Fruit fly (Drosophila melanogaster) whole organism, embryonic: Measurements from ENCODE around the gene CG4770.

Experiments used
- Ada2b ChIP-seq: fragments of 200-800 bp; sonication (Bioruptor generic); IDR thresholded peaks from 2 replicates; pipeline ENCODE4 v1.3.6; 2022; ENCODE audit warnings: missing biosample characterization, missing genetic modification characterization
- BEAF-32 ChIP-seq: fragments of 200-800 bp; sonication (Bioruptor generic); optimal IDR thresholded peaks from 3 replicates; lab custom pipeline; 2017; ENCODE audit warnings: missing biosample characterization, missing genetic modification characterization, mild to moderate bottlenecking, moderate library complexity, missing genetic modification reagents
- CG10267 ChIP-seq: fragments of 200-800 bp; sonication (Bioruptor generic); optimal IDR thresholded peaks from 2 replicates; lab custom pipeline; 2018; ENCODE audit warnings: missing biosample characterization, mild to moderate bottlenecking, missing genetic modification characterization, moderate library complexity
- CG10366 ChIP-seq: fragments of 200-800 bp; sonication (Bioruptor generic); IDR thresholded peaks from 2 replicates; pipeline ENCODE4 v1.3.6; 2022; ENCODE audit warnings: missing biosample characterization, missing genetic modification characterization
- CG10565 ChIP-seq: fragments of 200-800 bp; sonication (Bioruptor generic); optimal IDR thresholded peaks from 3 replicates; lab custom pipeline; 2016; ENCODE audit warnings: missing biosample characterization, mild to moderate bottlenecking, missing genetic modification characterization
- CG10654 ChIP-seq: fragments of 200-800 bp; sonication (Bioruptor generic); optimal IDR thresholded peaks from 2 replicates; lab custom pipeline; 2016; ENCODE audit warnings: missing biosample characterization, missing genetic modification characterization
- CG11085 ChIP-seq: fragments of 200-800 bp; sonication (Bioruptor generic); IDR thresholded peaks from 2 replicates; pipeline ENCODE4 v1.3.6; 2022; ENCODE audit warnings: missing biosample characterization, missing genetic modification characterization
- CG12219 ChIP-seq: fragments of 200-800 bp; sonication (Bioruptor generic); optimal IDR thresholded peaks from 3 replicates; lab custom pipeline; 2018; ENCODE audit warnings: missing biosample characterization, mild to moderate bottlenecking, missing genetic modification characterization
- CG15479 ChIP-seq: fragments of 200-800 bp; sonication (Bioruptor generic); optimal IDR thresholded peaks from 3 replicates; lab custom pipeline; 2019; ENCODE audit warnings: missing biosample characterization, mild to moderate bottlenecking, missing genetic modification characterization, moderate library complexity
- CG1603 ChIP-seq: fragments of 200-800 bp; sonication (Bioruptor generic); optimal IDR thresholded peaks from 2 replicates; lab custom pipeline; 2019; ENCODE audit warnings: missing biosample characterization, mild to moderate bottlenecking, missing genetic modification characterization, moderate library complexity
- CG16779 ChIP-seq: fragments of 200-800 bp; sonication (Bioruptor generic); IDR thresholded peaks from 2 replicates; pipeline ENCODE4 v1.3.6; 2022; ENCODE audit warnings: missing biosample characterization, missing genetic modification characterization
- CG16863 ChIP-seq: fragments of 200-800 bp; sonication (Bioruptor generic); optimal IDR thresholded peaks from 3 replicates; lab custom pipeline; 2016; ENCODE audit warnings: missing biosample characterization, missing genetic modification characterization
- CG17186 ChIP-seq: fragments of 200-800 bp; sonication (Bioruptor generic); optimal IDR thresholded peaks from 3 replicates; lab custom pipeline; 2017; ENCODE audit warnings: missing biosample characterization, missing genetic modification reagents, missing genetic modification characterization
- CG18599 ChIP-seq: fragments of 200-800 bp; sonication (Bioruptor generic); optimal IDR thresholded peaks from 3 replicates; lab custom pipeline; 2017; ENCODE audit warnings: missing biosample characterization, missing genetic modification characterization, mild to moderate bottlenecking, moderate library complexity, missing genetic modification reagents
- CG31224 ChIP-seq: fragments of 200-800 bp; sonication (Bioruptor generic); IDR thresholded peaks from 2 replicates; pipeline ENCODE4 v1.3.6; 2022; ENCODE audit warnings: missing biosample characterization, missing genetic modification characterization
- CG32532 ChIP-seq: fragments of 200-800 bp; sonication (Bioruptor generic); IDR thresholded peaks from 2 replicates; pipeline ENCODE4 v1.3.6; 2022; ENCODE audit warnings: missing biosample characterization, missing genetic modification characterization
- CG32767 ChIP-seq: fragments of 200-800 bp; sonication (Bioruptor generic); IDR thresholded peaks from 2 replicates; pipeline ENCODE4 v1.3.6; 2022; ENCODE audit warnings: missing biosample characterization, missing genetic modification characterization
- CG33213 ChIP-seq: fragments of 200-800 bp; sonication (Bioruptor generic); optimal IDR thresholded peaks from 3 replicates; lab custom pipeline; 2016; ENCODE audit warnings: missing biosample characterization, missing genetic modification characterization
- CG3838 ChIP-seq: fragments of 200-800 bp; sonication (Bioruptor generic); optimal IDR thresholded peaks from 3 replicates; lab custom pipeline; 2016; ENCODE audit warnings: missing biosample characterization, missing genetic modification characterization
- CG4282 ChIP-seq: fragments of 200-800 bp; sonication (Bioruptor generic); optimal IDR thresholded peaks from 2 replicates; lab custom pipeline; 2016; ENCODE audit warnings: missing biosample characterization, missing genetic modification characterization
- CG4404 ChIP-seq: fragments of 200-800 bp; sonication (Bioruptor generic); IDR thresholded peaks from 2 replicates; pipeline ENCODE4 v1.3.6; 2022; ENCODE audit warnings: missing biosample characterization, missing genetic modification characterization
- CG5245 ChIP-seq: fragments of 200-800 bp; sonication (Bioruptor generic); optimal IDR thresholded peaks from 3 replicates; lab custom pipeline; 2016; ENCODE audit warnings: missing biosample characterization, missing genetic modification characterization
- CG6654 ChIP-seq: fragments of 200-800 bp; sonication (Bioruptor generic); optimal IDR thresholded peaks from 2 replicates; lab custom pipeline; 2017; ENCODE audit warnings: missing biosample characterization, mild to moderate bottlenecking, missing genetic modification characterization
- CG6683 ChIP-seq: fragments of 200-800 bp; sonication (Bioruptor generic); optimal IDR thresholded peaks from 2 replicates; lab custom pipeline; 2017; ENCODE audit warnings: missing biosample characterization, mild to moderate bottlenecking, missing genetic modification characterization, missing genetic modification reagents
- CG6791 ChIP-seq: fragments of 200-800 bp; sonication (Bioruptor generic); IDR thresholded peaks from 3 replicates; pipeline ENCODE4 v1.3.6; 2022; ENCODE audit warnings: missing biosample characterization, missing genetic modification characterization; ENCODE audit not compliant: partially characterized antibody
- CG8765 ChIP-seq: fragments of 200-800 bp; sonication (Bioruptor generic); IDR thresholded peaks from 2 replicates; pipeline ENCODE4 v1.3.6; 2022; ENCODE audit warnings: missing biosample characterization, missing genetic modification characterization
- CG9727 ChIP-seq: fragments of 200-800 bp; sonication (Bioruptor generic); optimal IDR thresholded peaks from 3 replicates; lab custom pipeline; 2017; ENCODE audit warnings: missing biosample characterization, mild to moderate bottlenecking, missing genetic modification characterization
- HLH3B ChIP-seq: fragments of 200-800 bp; sonication (Bioruptor generic); IDR thresholded peaks from 2 replicates; pipeline ENCODE4 v1.3.6; 2022; ENCODE audit warnings: missing biosample characterization, missing genetic modification characterization
- HLH54F ChIP-seq: fragments of 200-800 bp; sonication (Bioruptor generic); optimal IDR thresholded peaks from 3 replicates; lab custom pipeline; 2016; ENCODE audit warnings: missing biosample characterization, missing genetic modification characterization
- Hr39 ChIP-seq: fragments of >200 bp; optimal IDR thresholded peaks from 2 replicates; lab custom pipeline; 2017
- Med ChIP-seq: fragments of 200-800 bp; sonication (Bioruptor generic); peaks from one replicate; lab custom pipeline; 2016; ENCODE audit warnings: missing biosample characterization, missing genetic modification characterization, mild to moderate bottlenecking, inconsistent platforms, moderate library complexity
- NC2β ChIP-seq: fragments of 200-800 bp; sonication (Bioruptor generic); optimal IDR thresholded peaks from 2 replicates; lab custom pipeline; 2016; ENCODE audit warnings: missing biosample characterization, missing genetic modification characterization
- Ptx1 ChIP-seq: fragments of 200-800 bp; sonication (Bioruptor generic); IDR thresholded peaks from 2 replicates; pipeline ENCODE4 v1.3.6; 2022; ENCODE audit warnings: missing biosample characterization, missing genetic modification characterization
- TFAM ChIP-seq: fragments of 200-800 bp; sonication (Bioruptor generic); optimal IDR thresholded peaks from 2 replicates; lab custom pipeline; 2017; ENCODE audit warnings: missing biosample characterization, missing genetic modification characterization, inconsistent platforms
- Taf1 ChIP-seq: fragments of 200-800 bp; sonication (Bioruptor generic); IDR thresholded peaks from 2 replicates; pipeline ENCODE4 v1.3.6; 2022; ENCODE audit warnings: missing biosample characterization, missing genetic modification characterization
- ac ChIP-seq: fragments of 200-800 bp; sonication (Bioruptor generic); optimal IDR thresholded peaks from 3 replicates; lab custom pipeline; 2017; ENCODE audit warnings: missing biosample characterization, mild to moderate bottlenecking, missing genetic modification characterization
- ara ChIP-seq: fragments of 200-800 bp; sonication (Bioruptor generic); IDR thresholded peaks from 2 replicates; pipeline ENCODE4 v1.3.6; 2022; ENCODE audit warnings: missing biosample characterization, missing genetic modification characterization
- br ChIP-seq: fragments of >200 bp; optimal IDR thresholded peaks from 2 replicates; lab custom pipeline; 2017
- en ChIP-seq: fragments of 200-800 bp; sonication (Bioruptor generic); optimal IDR thresholded peaks from 2 replicates; lab custom pipeline; 2016; ENCODE audit warnings: missing biosample characterization, missing genetic modification characterization
- gcm ChIP-seq: fragments of 200-800 bp; sonication (Bioruptor generic); optimal IDR thresholded peaks from 2 replicates; lab custom pipeline; 2019; ENCODE audit warnings: missing biosample characterization, mild to moderate bottlenecking, missing genetic modification characterization, moderate library complexity
- gfzf ChIP-seq: fragments of 200-800 bp; sonication (Bioruptor generic); optimal IDR thresholded peaks from 2 replicates; lab custom pipeline; 2016; ENCODE audit warnings: missing biosample characterization, mild to moderate bottlenecking, missing genetic modification characterization, moderate library complexity
- gsb-n ChIP-seq: fragments of 200-800 bp; sonication (Bioruptor generic); optimal IDR thresholded peaks from 3 replicates; lab custom pipeline; 2018; ENCODE audit warnings: missing biosample characterization, mild to moderate bottlenecking, missing genetic modification characterization
- kah ChIP-seq: fragments of 200-800 bp; sonication (Bioruptor generic); optimal IDR thresholded peaks from 2 replicates; lab custom pipeline; 2018; ENCODE audit warnings: missing biosample characterization, mild to moderate bottlenecking, missing genetic modification characterization
- kay ChIP-seq: fragments of 200-800 bp; sonication (Bioruptor generic); optimal IDR thresholded peaks from 2 replicates; lab custom pipeline; 2016; ENCODE audit warnings: missing biosample characterization, missing genetic modification characterization
- ken ChIP-seq: fragments of 200-800 bp; sonication (Bioruptor generic); IDR thresholded peaks from 3 replicates; pipeline ENCODE4 v1.3.6; 2022; ENCODE audit warnings: missing biosample characterization, missing genetic modification characterization
- lilli ChIP-seq: fragments of 200-800 bp; sonication (Bioruptor generic); optimal IDR thresholded peaks from 3 replicates; lab custom pipeline; 2016; ENCODE audit warnings: missing biosample characterization, missing genetic modification characterization
- luna ChIP-seq: fragments of 200-800 bp; sonication (Bioruptor generic); optimal IDR thresholded peaks from 2 replicates; lab custom pipeline; 2016; ENCODE audit warnings: missing biosample characterization, missing genetic modification characterization
- mirr ChIP-seq: fragments of 200-800 bp; sonication (Bioruptor generic); optimal IDR thresholded peaks from 3 replicates; lab custom pipeline; 2018; ENCODE audit warnings: missing biosample characterization, mild to moderate bottlenecking, missing genetic modification characterization
- nerfin-1 ChIP-seq: fragments of 200-800 bp; sonication (Bioruptor generic); optimal IDR thresholded peaks from 3 replicates; lab custom pipeline; 2019; ENCODE audit warnings: missing biosample characterization, mild to moderate bottlenecking, missing genetic modification characterization, moderate library complexity
- otp ChIP-seq: fragments of 200-800 bp; sonication (Bioruptor generic); IDR thresholded peaks from 3 replicates; pipeline ENCODE4, ENCODE4 v1.3.6; 2022; ENCODE audit warnings: missing biosample characterization, missing genetic modification characterization
- pita ChIP-seq: fragments of 200-800 bp; sonication (Bioruptor generic); optimal IDR thresholded peaks from 2 replicates; lab custom pipeline; 2017; ENCODE audit warnings: missing biosample characterization, mild to moderate bottlenecking, missing genetic modification characterization
- stc ChIP-seq: fragments of 200-800 bp; sonication (Bioruptor generic); IDR thresholded peaks from 2 replicates; pipeline ENCODE4 v1.3.6; 2022; ENCODE audit warnings: missing biosample characterization, missing genetic modification characterization

Gene CG4770

DNA sequence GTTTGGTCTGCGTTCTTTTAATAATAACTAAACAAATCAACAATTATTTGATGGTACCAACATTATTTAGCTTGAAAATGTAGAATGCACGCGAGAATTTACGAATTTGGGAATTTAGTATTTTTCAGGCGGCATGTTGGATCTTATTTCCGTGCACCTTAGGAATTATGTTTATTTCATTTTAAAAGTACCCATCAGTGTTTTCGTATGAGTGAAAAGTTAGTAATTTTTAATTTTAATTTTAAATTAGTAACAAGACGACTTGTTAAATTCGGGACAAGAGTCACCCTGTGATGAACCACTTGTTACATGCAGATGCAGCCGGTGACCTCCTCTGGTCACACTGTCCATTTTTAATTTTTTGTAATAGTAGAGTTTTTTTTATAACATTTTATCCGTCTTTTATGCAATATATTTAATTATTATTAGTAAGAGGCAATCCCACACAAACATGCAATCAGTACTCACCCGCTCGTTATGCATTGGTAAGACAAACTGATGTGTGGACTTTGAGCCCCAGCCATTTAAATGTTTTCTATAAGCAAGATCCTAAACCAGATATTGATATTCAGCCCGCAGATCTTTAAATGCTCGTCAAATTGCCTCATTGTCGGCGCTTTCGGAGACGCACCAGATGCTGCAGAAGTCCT lies 40.8 kb upstream of the CG4770 start, which contains the start of the genes CG17186 and Arc42 (continued):
- TF ChIP-seq gcm (no peak), luna (GFP tag; lab: Kevin White, UChicago) (no peak), Hr39 (no peak), CG9727 (GFP tag; lab: Kevin White, UChicago) (no peak), mirr (GFP tag; lab: Kevin White, UChicago) (no peak), CG10366 (GFP tag; lab: Robert Waterston, UW) (no peak), lilli (GFP tag; lab: Kevin White, UChicago) (peak; percentile 36), CG8765 (GFP tag; lab: Robert Waterston, UW) (no peak), Ada2b (GFP tag; lab: Robert Waterston, UW) (no peak), CG31224 (GFP tag; lab: Robert Waterston, UW) (no peak), CG15479 (GFP tag; lab: Kevin White, UChicago) (no peak), CG18599 (GFP tag; lab: Kevin White, UChicago) (no peak), CG6791 (GFP tag; lab: Robert Waterston, UW) (0 out of 3 replicates have a peak, but pooled peaks have one; percentile 42), ara (GFP tag; lab: Robert Waterston, UW) (no peak), CG16863 (no peak), nerfin-1 (tag; lab: Kevin White, UChicago) (no peak), Ptx1 (peak; percentile 21; the same call in 1 of the 2 replicates), ac (GFP tag; lab: Kevin White, UChicago) (no peak), CG11085 (GFP tag; lab: Robert Waterston, UW) (no peak), ken (no peak), Med (GFP tag; lab: Kevin White, UChicago) (peak; percentile 84), pita (GFP tag; lab: Kevin White, UChicago) (no peak), CG5245 (GFP tag; lab: Kevin White, UChicago) (no peak), kay (GFP tag; lab: Kevin White, UChicago) (no peak), CG3838 (GFP tag; lab: Kevin White, UChicago) (no peak), CG10267 (peak; percentile 30), gsb-n (tag; lab: Kevin White, UChicago) (peak; percentile 29), CG12219 (GFP tag; lab: Kevin White, UChicago) (no peak), otp (GFP tag; lab: Robert Waterston, UW) (no peak), CG6654 (GFP tag; lab: Kevin White, UChicago) (no peak), CG10654 (GFP tag; lab: Kevin White, UChicago) (peak; percentile 28), HLH3B (no peak), CG1603 (peak; percentile 12), br (lab: Kevin White, UChicago) (no peak), TFAM (GFP tag; lab: Kevin White, UChicago) (no peak), CG32532 (GFP tag; lab: Robert Waterston, UW) (no peak), CG17186 (GFP tag; lab: Kevin White, UChicago) (peak; percentile 61), CG32767 (GFP tag; lab: Robert Waterston, UW) (no peak), NC2β (GFP tag; lab: Kevin White, UChicago) (no peak), CG33213 (peak; percentile 14), gfzf (GFP tag; lab: Kevin White, UChicago) (peak; percentile 88), CG16779 (GFP tag; lab: Robert Waterston, UW) (no peak), kah (peak; percentile 97), CG4404 (GFP tag; lab: Robert Waterston, UW) (no peak), CG6683 (GFP tag; lab: Kevin White, UChicago) (no peak), HLH54F (no peak), en (no peak), Taf1 (GFP tag; lab: Robert Waterston, UW) (no peak), stc (GFP tag; lab: Robert Waterston, UW) (no peak), CG10565 (GFP tag; lab: Kevin White, UChicago) (no peak), BEAF-32 (GFP tag; lab: Kevin White, UChicago) (peak; percentile 44), CG4282 (no peak)
